Fruit fly (Drosophila melanogaster) whole organism, embryonic: ENCODE data around the gene CG8952.

Experiments used
- Awh ChIP-seq: fragments of 200-800 bp; sonication (Bioruptor generic); IDR thresholded peaks from 2 replicates; pipeline ENCODE4, ENCODE4 v1.3.6; 2022; ENCODE audit warnings: missing biosample characterization, missing genetic modification characterization
- Bdp1 ChIP-seq: fragments of 200-800 bp; sonication (Bioruptor generic); optimal IDR thresholded peaks from 3 replicates; lab custom pipeline; 2016; ENCODE audit warnings: missing biosample characterization, missing genetic modification characterization
- CG10543 ChIP-seq: fragments of 200-800 bp; sonication (Bioruptor generic); optimal IDR thresholded peaks from 3 replicates; lab custom pipeline; 2017; ENCODE audit warnings: missing biosample characterization, mild to moderate bottlenecking, missing genetic modification characterization, moderate library complexity
- CG10654 ChIP-seq: fragments of 200-800 bp; sonication (Bioruptor generic); optimal IDR thresholded peaks from 2 replicates; lab custom pipeline; 2016; ENCODE audit warnings: missing biosample characterization, missing genetic modification characterization
- CG12744 ChIP-seq: fragments of 200-800 bp; sonication (Bioruptor generic); optimal IDR thresholded peaks from 2 replicates; lab custom pipeline; 2016; ENCODE audit warnings: missing biosample characterization, missing genetic modification characterization
- CG14050 ChIP-seq: fragments of 200-800 bp; sonication (Bioruptor generic); IDR thresholded peaks from 3 replicates; pipeline ENCODE4 v1.3.6; 2022; ENCODE audit warnings: missing biosample characterization, missing genetic modification characterization
- CG1529 ChIP-seq: fragments of 200-800 bp; sonication (Bioruptor generic); optimal IDR thresholded peaks from 3 replicates; lab custom pipeline; 2018; ENCODE audit warnings: missing biosample characterization, missing genetic modification characterization
- CG17568 ChIP-seq: fragments of 200-800 bp; sonication (Bioruptor generic); optimal IDR thresholded peaks from 2 replicates; lab custom pipeline; 2018; ENCODE audit warnings: missing biosample characterization, mild to moderate bottlenecking, missing genetic modification characterization, moderate library complexity
- CG18476 ChIP-seq: fragments of 200-800 bp; sonication (Bioruptor generic); optimal IDR thresholded peaks from 2 replicates; lab custom pipeline; 2016; ENCODE audit warnings: missing biosample characterization, mild to moderate bottlenecking, missing genetic modification characterization
- CG42726 ChIP-seq: fragments of 200-800 bp; sonication (Bioruptor generic); IDR thresholded peaks from 2 replicates; pipeline ENCODE4 v1.3.6; 2022; ENCODE audit warnings: missing biosample characterization, missing genetic modification characterization; ENCODE audit not compliant: partially characterized antibody
- CG43689 ChIP-seq: fragments of 200-800 bp; sonication (Bioruptor generic); IDR thresholded peaks from 2 replicates; pipeline ENCODE4 v1.3.6; 2022; ENCODE audit warnings: missing biosample characterization, missing genetic modification characterization
- CG7839 ChIP-seq: fragments of 200-800 bp; sonication (Bioruptor generic); optimal IDR thresholded peaks from 3 replicates; lab custom pipeline; 2018; ENCODE audit warnings: missing biosample characterization, mild to moderate bottlenecking, missing genetic modification characterization, moderate library complexity
- CG8388 ChIP-seq: fragments of 200-800 bp; sonication (Bioruptor generic); optimal IDR thresholded peaks from 2 replicates; lab custom pipeline; 2019; ENCODE audit warnings: missing biosample characterization, mild to moderate bottlenecking, missing genetic modification characterization, moderate library complexity
- CG9215 ChIP-seq: fragments of 200-800 bp; sonication (Bioruptor generic); IDR thresholded peaks from 2 replicates; pipeline ENCODE4 v1.3.6; 2022; ENCODE audit warnings: missing biosample characterization, missing genetic modification characterization
- Dbx ChIP-seq: fragments of 200-800 bp; sonication (Bioruptor generic); IDR thresholded peaks from 3 replicates; pipeline ENCODE4 v1.3.6; 2022; ENCODE audit warnings: missing biosample characterization, missing genetic modification characterization
- Dek ChIP-seq: fragments of 200-800 bp; sonication (Bioruptor generic); optimal IDR thresholded peaks from 3 replicates; lab custom pipeline; 2019; ENCODE audit warnings: missing biosample characterization, mild to moderate bottlenecking, missing genetic modification characterization, moderate library complexity
- Ets65A ChIP-seq: fragments of 200-800 bp; sonication (Bioruptor generic); peaks from one replicate; lab custom pipeline; 2016; ENCODE audit warnings: missing biosample characterization, missing genetic modification characterization
- MTF-1 ChIP-seq: fragments of 200-800 bp; sonication (Bioruptor generic); optimal IDR thresholded peaks from 2 replicates; lab custom pipeline; 2018; ENCODE audit warnings: missing biosample characterization, mild to moderate bottlenecking, missing genetic modification characterization, borderline replicate concordance
- Nf-YA ChIP-seq: fragments of 200-800 bp; sonication (Bioruptor generic); IDR thresholded peaks from 2 replicates; pipeline ENCODE4 v1.3.6; 2022; ENCODE audit warnings: missing biosample characterization, missing genetic modification characterization
- Oaz ChIP-seq: fragments of 200-800 bp; sonication (Bioruptor generic); IDR thresholded peaks from 2 replicates; pipeline ENCODE4 v1.3.6; 2022; ENCODE audit warnings: missing biosample characterization, missing genetic modification characterization
- Oli ChIP-seq: fragments of 200-800 bp; sonication (Bioruptor generic); optimal IDR thresholded peaks from 2 replicates; lab custom pipeline; 2018; ENCODE audit warnings: missing biosample characterization, mild to moderate bottlenecking, missing genetic modification characterization, moderate library complexity
- Pdp1 ChIP-seq, 2 experiments: fragments of 200-800 bp; sonication (Bioruptor generic); optimal IDR thresholded peaks; 3 replicates each; lab custom pipeline; 2016; ENCODE audit warnings: missing biosample characterization in 2 of 2, missing genetic modification characterization in 2 of 2, mild to moderate bottlenecking in 1 of 2, moderate library complexity in 1 of 2
- Rfx ChIP-seq: fragments of 200-800 bp; sonication (Bioruptor generic); IDR thresholded peaks from 2 replicates; pipeline ENCODE4 v1.3.6; 2022; ENCODE audit warnings: missing biosample characterization, missing genetic modification characterization
- Scr ChIP-seq: fragments of 200-800 bp; sonication (Bioruptor generic); IDR thresholded peaks from 2 replicates; pipeline ENCODE4 v1.3.6; 2022; ENCODE audit warnings: missing biosample characterization, missing genetic modification characterization; ENCODE audit not compliant: partially characterized antibody
- Sox100B ChIP-seq: fragments of 200-800 bp; sonication (Bioruptor generic); optimal IDR thresholded peaks from 3 replicates; lab custom pipeline; 2018; ENCODE audit warnings: missing biosample characterization, mild to moderate bottlenecking, missing genetic modification characterization
- TFAM ChIP-seq: fragments of 200-800 bp; sonication (Bioruptor generic); optimal IDR thresholded peaks from 2 replicates; lab custom pipeline; 2017; ENCODE audit warnings: missing biosample characterization, missing genetic modification characterization, inconsistent platforms
- ara ChIP-seq: fragments of 200-800 bp; sonication (Bioruptor generic); IDR thresholded peaks from 2 replicates; pipeline ENCODE4 v1.3.6; 2022; ENCODE audit warnings: missing biosample characterization, missing genetic modification characterization
- cas ChIP-seq: fragments of 200-800 bp; sonication (Bioruptor generic); IDR thresholded peaks from 2 replicates; pipeline ENCODE4 v1.3.6; 2022; ENCODE audit warnings: missing biosample characterization, missing genetic modification characterization
- chm ChIP-seq: fragments of 200-800 bp; sonication (Bioruptor generic); IDR thresholded peaks from 2 replicates; pipeline ENCODE4 v1.3.6; 2022; ENCODE audit warnings: missing biosample characterization, missing genetic modification characterization
- dati ChIP-seq: fragments of 200-800 bp; sonication (Bioruptor generic); IDR thresholded peaks from 2 replicates; pipeline ENCODE4 v1.3.6; 2022; ENCODE audit warnings: missing biosample characterization, missing genetic modification characterization
- dimm ChIP-seq: fragments of 200-800 bp; sonication (Bioruptor generic); IDR thresholded peaks from 2 replicates; pipeline ENCODE4 v1.3.6; 2022; ENCODE audit warnings: missing biosample characterization, missing genetic modification characterization
- dm ChIP-seq: fragments of 200-800 bp; sonication (Bioruptor generic); optimal IDR thresholded peaks from 3 replicates; lab custom pipeline; 2016; ENCODE audit warnings: missing biosample characterization, missing genetic modification characterization
- ems ChIP-seq: fragments of 200-800 bp; sonication (Bioruptor generic); optimal IDR thresholded peaks from 3 replicates; lab custom pipeline; 2016; ENCODE audit warnings: missing biosample characterization, missing genetic modification characterization
- ind ChIP-seq: fragments of 200-800 bp; sonication (Bioruptor generic); optimal IDR thresholded peaks from 3 replicates; lab custom pipeline; 2016; ENCODE audit warnings: missing biosample characterization, missing genetic modification characterization
- klu ChIP-seq: fragments of 200-800 bp; sonication (Bioruptor generic); IDR thresholded peaks from 2 replicates; pipeline ENCODE4 v1.3.6; 2022; ENCODE audit warnings: missing biosample characterization, missing genetic modification characterization
- lilli ChIP-seq: fragments of 200-800 bp; sonication (Bioruptor generic); optimal IDR thresholded peaks from 3 replicates; lab custom pipeline; 2016; ENCODE audit warnings: missing biosample characterization, missing genetic modification characterization
- lola ChIP-seq, 3 experiments: fragments of >200 bp in 2 of 3; fragments of 200-800 bp in 1 of 3; sonication (Bioruptor generic) in 1 of 3; optimal IDR thresholded peaks; 2 replicates each; lab custom pipeline; 2017 to 2019; ENCODE audit warnings: missing biosample characterization in 3 of 3, missing genetic modification characterization in 3 of 3, mild to moderate bottlenecking in 1 of 3, moderate library complexity in 1 of 3
- mam ChIP-seq: fragments of 200-800 bp; sonication (Bioruptor generic); optimal IDR thresholded peaks from 3 replicates; lab custom pipeline; 2016; ENCODE audit warnings: missing biosample characterization, missing genetic modification characterization
- nerfin-2 ChIP-seq: fragments of 200-800 bp; sonication (Bioruptor generic); IDR thresholded peaks from 2 replicates; pipeline ENCODE4 v1.3.6; 2022; ENCODE audit warnings: missing biosample characterization, missing genetic modification characterization; ENCODE audit not compliant: partially characterized antibody
- onecut ChIP-seq: fragments of 200-800 bp; sonication (Bioruptor generic); IDR thresholded peaks from 2 replicates; pipeline ENCODE4 v1.3.6; 2022; ENCODE audit warnings: missing biosample characterization, missing genetic modification characterization
- prd ChIP-seq, 3 experiments: fragments of >200 bp in 2 of 3; fragments of 200-800 bp in 1 of 3; sonication (Bioruptor generic) in 1 of 3; optimal IDR thresholded peaks in 2 of 3; IDR thresholded peaks in 1 of 3; 2 replicates in 2 of 3; 3 replicates in 1 of 3; pipeline versions ENCODE4 v1.3.6 to Lab custom; 2017 to 2022; ENCODE audit warnings: missing biosample characterization in 1 of 3, missing genetic modification characterization in 1 of 3
- repo ChIP-seq: fragments of 200-800 bp; sonication (Bioruptor generic); optimal IDR thresholded peaks from 2 replicates; lab custom pipeline; 2016; ENCODE audit warnings: missing biosample characterization, missing genetic modification characterization
- seq ChIP-seq: fragments of 200-800 bp; sonication (Bioruptor generic); IDR thresholded peaks from 2 replicates; pipeline ENCODE4 v1.3.6; 2022; ENCODE audit warnings: missing biosample characterization, missing genetic modification characterization
- ssp ChIP-seq: fragments of 200-800 bp; sonication (Bioruptor generic); IDR thresholded peaks from 2 replicates; pipeline ENCODE4 v1.3.6; 2022; ENCODE audit warnings: missing biosample characterization, missing genetic modification characterization
- tll ChIP-seq, 2 experiments: fragments of 200-800 bp in 1 of 2; fragments of >200 bp in 1 of 2; sonication (Bioruptor generic) in 1 of 2; optimal IDR thresholded peaks; 2 replicates each; lab custom pipeline; 2017 to 2019; ENCODE audit warnings: missing biosample characterization in 2 of 2, missing genetic modification characterization in 2 of 2, mild to moderate bottlenecking in 1 of 2, moderate library complexity in 1 of 2
- tup ChIP-seq: fragments of 200-800 bp; sonication (Bioruptor generic); optimal IDR thresholded peaks from 2 replicates; lab custom pipeline; 2016; ENCODE audit warnings: missing biosample characterization, mild to moderate bottlenecking, missing genetic modification characterization, moderate library complexity
- unpg ChIP-seq: fragments of 200-800 bp; sonication (Bioruptor generic); optimal IDR thresholded peaks from 3 replicates; lab custom pipeline; 2018; ENCODE audit warnings: missing biosample characterization, mild to moderate bottlenecking, missing genetic modification characterization, moderate library complexity
- wdn ChIP-seq: fragments of 200-800 bp; sonication (Bioruptor generic); IDR thresholded peaks from 2 replicates; pipeline ENCODE4 v1.3.6; 2022; ENCODE audit warnings: missing biosample characterization, missing genetic modification characterization
- yki ChIP-seq: fragments of >200 bp; optimal IDR thresholded peaks from 3 replicates; lab custom pipeline; 2018

Gene CG8952

dm6 chrX:15788235-15789187 is 22.3 kb upstream of the CG8952 start, which contains the start of gene Rhp (continued):
- TF ChIP-seq tll (GFP tag; optimal IDR thresholded peaks at IDR 0.05; lab: Kevin White, UChicago) (no peak), klu (no peak), CG10543 (GFP tag; lab: Kevin White, UChicago) (peak; percentile 56), MTF-1 (GFP tag; lab: Kevin White, UChicago) (peak; percentile 83), lola (GFP tag; optimal IDR thresholded peaks at IDR 0.05; lab: Kevin White, UChicago) (peak in 1 of 3 experiments; percentile 23), TFAM (no peak), CG1529 (GFP tag; lab: Kevin White, UChicago) (peak; percentile 51), repo (GFP tag; lab: Kevin White, UChicago) (no peak), Awh (GFP tag; lab: Robert Waterston, UW) (peak; percentile 55), CG14050 (GFP tag; lab: Robert Waterston, UW) (0 out of 3 replicates have a peak, but pooled peaks have one; percentile 9), ara (GFP tag; lab: Robert Waterston, UW) (no peak), CG9215 (GFP tag; lab: Robert Waterston, UW) (no peak), CG7839 (tag; lab: Kevin White, UChicago) (no peak), prd (optimal IDR thresholded peaks at IDR 0.05; lab: Kevin White, UChicago) (no peak), prd (GFP tag; IDR thresholded peaks at IDR 0.05; lab: Robert Waterston, UW) (no peak), Dek (no peak), mam (GFP tag; lab: Kevin White, UChicago) (no peak), dati (GFP tag; lab: Robert Waterston, UW) (no peak), nerfin-2 (no peak), Bdp1 (GFP tag; lab: Kevin White, UChicago) (no peak), CG17568 (GFP tag; lab: Kevin White, UChicago) (no peak), dimm (GFP tag; lab: Robert Waterston, UW) (no peak), Scr (GFP tag; lab: Robert Waterston, UW) (no peak; the same call in 1 of the 2 replicates), CG42726 (no peak), Pdp1 (GFP tag; optimal IDR thresholded peaks at IDR 0.05; lab: Kevin White, UChicago) (peak in 1 of 2 experiments; percentile 19), onecut (GFP tag; lab: Robert Waterston, UW) (peak; percentile 49), Nf-YA (GFP tag; lab: Robert Waterston, UW) (no peak), CG43689 (GFP tag; lab: Robert Waterston, UW) (no peak), Sox100B (GFP tag; lab: Kevin White, UChicago) (peak; percentile 60), tup (no peak), chm (GFP tag; lab: Robert Waterston, UW) (no peak), CG18476 (no peak), Dbx (GFP tag; lab: Robert Waterston, UW) (no peak), Oli (tag; lab: Kevin White, UChicago) (peak; percentile 16), ind (no peak), CG8388 (GFP tag; lab: Kevin White, UChicago) (no peak), lilli (GFP tag; lab: Kevin White, UChicago) (no peak), ssp (no peak), Oaz (no peak), wdn (GFP tag; lab: Robert Waterston, UW) (no peak), seq (no peak), cas (GFP tag; lab: Robert Waterston, UW) (no peak), yki (lab: Kevin White, UChicago) (no peak), CG10654 (no peak), Ets65A (no peak), ems (no peak), Rfx (GFP tag; lab: Robert Waterston, UW) (no peak), dm (GFP tag; lab: Kevin White, UChicago) (no peak), CG12744 (GFP tag; lab: Kevin White, UChicago) (no peak), unpg (GFP tag; lab: Kevin White, UChicago) (peak; percentile 51)
